Fruit fly (Drosophila melanogaster): ENCODE data around the gene CG34028.
A peak's percentile ranks its signal among the peaks of the same experiment; 100 is the strongest.

Gene CG34028

DNA sequence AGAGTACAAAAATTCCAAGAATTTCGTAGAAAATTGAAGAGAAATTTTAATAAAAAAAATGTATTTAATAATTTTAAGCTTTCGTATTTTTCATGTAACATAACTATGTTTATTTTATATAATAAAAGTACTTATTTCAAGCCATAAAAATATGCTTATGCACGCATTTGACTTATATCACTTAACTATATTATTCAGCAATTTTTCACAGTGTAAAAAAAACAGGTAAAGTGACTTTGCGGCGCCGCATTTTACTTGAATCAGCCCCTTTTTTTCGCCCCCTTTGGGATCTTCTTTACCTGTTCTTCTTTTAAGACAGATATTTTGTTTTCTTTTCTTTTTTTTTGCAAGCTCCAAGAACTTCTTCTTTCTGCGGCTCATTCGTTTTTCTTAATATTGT lies 34.4 kb upstream of the CG34028 start (continued):
- TF ChIP-seq CG9139 (GFP tag; optimal IDR thresholded peaks at IDR 0.05) (peak; percentile 16), CG3032 (tag; optimal IDR thresholded peaks at IDR 0.05) (peak; percentile 34)

DNA sequence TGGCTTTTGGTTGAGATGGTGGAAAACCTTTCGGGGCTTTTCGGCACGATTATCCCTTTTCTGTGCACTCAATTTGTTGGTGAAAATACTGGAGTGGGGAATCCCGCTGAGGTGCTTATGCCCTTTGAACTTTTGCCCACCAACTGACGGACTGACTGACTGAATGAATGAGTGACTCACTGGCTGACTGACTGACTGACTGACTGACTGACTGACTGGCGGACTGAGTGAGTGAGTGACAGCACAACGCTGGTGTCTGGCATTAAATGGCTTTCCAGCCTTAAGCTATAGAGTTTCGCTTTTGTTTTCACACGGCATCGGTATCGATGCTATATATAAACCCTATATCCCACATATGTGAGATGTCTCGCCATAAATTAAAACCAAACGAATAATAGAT lies 32.6 kb upstream of the CG34028 start:
- no peak for TF ChIP-seq Sox102F (GFP tag; optimal IDR thresholded peaks at IDR 0.05)
- no peak for TF ChIP-seq CG10631 (GFP tag; optimal IDR thresholded peaks at IDR 0.05)
- no peak for TF ChIP-seq CG6808 (GFP tag; optimal IDR thresholded peaks at IDR 0.05)
- no peak for TF ChIP-seq svp (GFP tag)
- no peak for TF ChIP-seq Ets96B (tag; optimal IDR thresholded peaks at IDR 0.05)
- TF ChIP-seq Eip78C (GFP tag), result no peak
- no peak for TF ChIP-seq CG7368 (GFP tag; optimal IDR thresholded peaks at IDR 0.05)
- TF ChIP-seq Met (GFP tag; optimal IDR thresholded peaks at IDR 0.05), result no peak
- no peak for TF ChIP-seq achi (GFP tag; optimal IDR thresholded peaks at IDR 0.05)
- no peak for TF ChIP-seq CG3919 (GFP tag; optimal IDR thresholded peaks at IDR 0.05)

DNA sequence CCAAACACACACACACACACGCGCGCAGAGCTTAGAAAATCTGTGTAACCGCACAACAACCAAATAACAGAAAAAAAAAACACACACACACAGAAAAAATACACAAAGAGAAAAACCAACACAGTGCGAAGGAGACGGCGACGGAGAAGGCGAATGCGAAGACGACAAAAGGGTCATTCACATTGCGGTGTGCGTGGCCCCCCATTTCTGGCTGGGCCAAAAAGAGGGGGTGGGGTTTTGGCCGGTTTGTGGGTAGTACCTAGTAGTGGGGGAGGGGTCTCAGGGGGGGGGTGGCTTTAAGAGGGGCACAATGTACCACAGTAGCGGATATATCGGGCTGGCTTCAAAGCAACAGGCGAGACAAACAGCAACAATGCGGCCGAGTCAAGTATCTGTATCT lies 27.7 kb upstream of the CG34028 start:
- TF ChIP-seq CG3032 (tag; optimal IDR thresholded peaks at IDR 0.05) (no peak), Smox (GFP tag; optimal IDR thresholded peaks at IDR 0.05) (no peak), CG32006 (GFP tag; optimal IDR thresholded peaks at IDR 0.05) (no peak), CG6276 (GFP tag; optimal IDR thresholded peaks at IDR 0.05) (peak; percentile 16), CG6792 (GFP tag; optimal IDR thresholded peaks at IDR 0.05) (no peak), Blimp-1 (GFP tag; optimal IDR thresholded peaks at IDR 0.05) (no peak), CG34406 (GFP tag; optimal IDR thresholded peaks at IDR 0.05) (no peak), dsx (GFP tag; optimal IDR thresholded peaks at IDR 0.05; ENCODE audit: poor library complexity, severe bottlenecking) (peak; percentile 32), salr (GFP tag; optimal IDR thresholded peaks at IDR 0.05) (no peak), CG8119 (GFP tag; IDR thresholded peaks at IDR 0.05) (peak; percentile 42; the same call in 1 of the 3 replicates), Hr4 (GFP tag; optimal IDR thresholded peaks at IDR 0.05) (no peak), eg (GFP tag; IDR thresholded peaks at IDR 0.05) (peak; percentile 38; the same call in 1 of the 3 replicates), ss (GFP tag; optimal IDR thresholded peaks at IDR 0.05) (peak in 1 of 2 experiments; percentile 43), achi (GFP tag; optimal IDR thresholded peaks at IDR 0.05) (no peak), CG6808 (GFP tag; optimal IDR thresholded peaks at IDR 0.05) (no peak), fkh (GFP tag; optimal IDR thresholded peaks at IDR 0.05) (peak; percentile 65)

DNA sequence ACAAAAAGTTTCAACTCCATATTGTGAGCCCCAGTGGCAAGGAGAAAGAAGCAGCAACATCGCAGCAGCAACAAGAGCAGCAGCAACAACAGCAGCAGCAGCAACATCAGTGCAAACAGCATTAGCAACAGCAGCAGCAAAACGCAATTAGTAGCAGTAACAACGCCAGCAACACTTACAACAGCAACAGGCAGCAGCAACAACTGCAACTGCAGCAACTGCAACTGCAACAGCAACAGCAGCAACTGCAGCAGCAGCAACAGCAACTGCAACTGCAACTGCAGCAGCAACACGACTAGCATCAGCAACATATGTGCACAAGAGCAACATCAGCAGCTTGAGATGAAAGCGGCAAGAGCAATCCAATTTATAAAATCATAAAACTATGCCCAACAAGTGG lies 26.1 kb upstream of the CG34028 start:
- TF ChIP-seq CG11902 (GFP tag; optimal IDR thresholded peaks at IDR 0.05) (no peak), dac (GFP tag; optimal IDR thresholded peaks at IDR 0.05) (no peak), CG15336 (GFP tag; IDR thresholded peaks at IDR 0.05) (no peak), Eip78C (GFP tag) (peak; percentile 34), Ets96B (tag; optimal IDR thresholded peaks at IDR 0.05) (no peak), CG3919 (GFP tag; optimal IDR thresholded peaks at IDR 0.05) (peak; percentile 76), CG34406 (GFP tag; optimal IDR thresholded peaks at IDR 0.05) (no peak), acj6 (GFP tag; optimal IDR thresholded peaks at IDR 0.05) (no peak)

DNA sequence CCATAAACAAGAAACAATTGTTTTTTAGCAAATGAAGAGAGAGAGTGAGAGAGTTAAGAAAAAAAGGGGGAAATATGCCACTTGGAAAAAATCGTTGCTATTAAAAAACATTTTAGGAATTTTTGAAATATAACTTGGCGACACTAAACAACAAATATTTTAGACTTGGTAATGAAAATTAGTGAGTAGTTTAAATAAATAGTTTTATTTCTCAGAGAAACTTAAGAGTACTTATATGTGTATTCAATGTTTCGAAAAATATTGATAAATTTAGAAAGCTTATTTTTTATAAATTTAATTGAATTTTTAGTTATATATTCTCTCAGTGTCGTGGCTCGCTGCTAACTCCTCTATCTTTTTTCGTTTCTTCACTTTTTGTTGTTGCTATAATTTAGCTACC lies 25.4 kb upstream of the CG34028 start:
- TF ChIP-seq Blimp-1 (GFP tag; optimal IDR thresholded peaks at IDR 0.05), result no peak
- no peak for TF ChIP-seq CG16779 (tag; optimal IDR thresholded peaks at IDR 0.05)
- no peak for TF ChIP-seq Eip93F (GFP tag; optimal IDR thresholded peaks at IDR 0.05)
- no peak for TF ChIP-seq Ets96B (tag; optimal IDR thresholded peaks at IDR 0.05)
- TF ChIP-seq Ets21C (GFP tag; optimal IDR thresholded peaks at IDR 0.05), result no peak
- TF ChIP-seq Smox (GFP tag; optimal IDR thresholded peaks at IDR 0.05), result no peak
- no peak for TF ChIP-seq CG6854 (GFP tag; optimal IDR thresholded peaks at IDR 0.05)
- TF ChIP-seq dsx (GFP tag; optimal IDR thresholded peaks at IDR 0.05; ENCODE audit: poor library complexity, severe bottlenecking), result no peak
- no peak for TF ChIP-seq net (GFP tag; optimal IDR thresholded peaks at IDR 0.05)
- no peak for TF ChIP-seq CG6163 (GFP tag; IDR thresholded peaks at IDR 0.05)
- TF ChIP-seq OdsH (GFP tag; optimal IDR thresholded peaks at IDR 0.05), result no peak
- no peak for TF ChIP-seq cyc (GFP tag; optimal IDR thresholded peaks at IDR 0.05)
- TF ChIP-seq CG10669 (GFP tag; optimal IDR thresholded peaks at IDR 0.05), result no peak
- no peak for TF ChIP-seq CG11902 (GFP tag; optimal IDR thresholded peaks at IDR 0.05)
- no peak for TF ChIP-seq acj6 (GFP tag; optimal IDR thresholded peaks at IDR 0.05)
- no peak for TF ChIP-seq CG31627 (GFP tag; optimal IDR thresholded peaks at IDR 0.05)
- TF ChIP-seq esn (GFP tag; optimal IDR thresholded peaks at IDR 0.05), result no peak
- TF ChIP-seq dac (GFP tag; optimal IDR thresholded peaks at IDR 0.05), result no peak
- no peak for TF ChIP-seq CG34406 (GFP tag; optimal IDR thresholded peaks at IDR 0.05)
- TF ChIP-seq CG6276 (GFP tag; optimal IDR thresholded peaks at IDR 0.05), result no peak
- no peak for TF ChIP-seq CG10631 (GFP tag; optimal IDR thresholded peaks at IDR 0.05)
- TF ChIP-seq CG3032 (tag; optimal IDR thresholded peaks at IDR 0.05), result no peak
- TF ChIP-seq Eip78C (GFP tag), result peak; percentile 61
- TF ChIP-seq CG8119 (GFP tag; IDR thresholded peaks at IDR 0.05), result peak; percentile 42; the same call in 2 of the 3 replicates
- no peak for TF ChIP-seq CG6808 (GFP tag; optimal IDR thresholded peaks at IDR 0.05)
- TF ChIP-seq Lpt (GFP tag; optimal IDR thresholded peaks at IDR 0.05), result no peak
- no peak for TF ChIP-seq CG4318 (GFP tag; optimal IDR thresholded peaks at IDR 0.05)
- no peak for TF ChIP-seq CG6792 (GFP tag; optimal IDR thresholded peaks at IDR 0.05)
